Worm (Caenorhabditis elegans) whole organism, mixed stage, embryonic: ENCODE measurements around the gene lron-13.
"Not testable (repeated sequence)": the region's sequence is repeated elsewhere in the genome, so short reads cannot be mapped to it uniquely, and the experiment has no call there.

Experiments used
- nhr-76 ChIP-seq: sonication (generic microtip); optimal IDR thresholded peaks from 2 replicates; lab custom pipeline; 2017; ENCODE audit warnings: missing biosample characterization, missing genetic modification characterization
- pha-4 ChIP-seq: fragments of 150-350 bp; optimal IDR thresholded peaks from 2 replicates; lab custom pipeline; 2018; ENCODE audit warnings: missing biosample characterization, missing genetic modification reagents, missing genetic modification characterization
- snpc-4 ChIP-seq: fragments of 150-350 bp; optimal IDR thresholded peaks from 2 replicates; lab custom pipeline; 2014; ENCODE audit warnings: missing biosample characterization, missing genetic modification characterization
- tbx-8 ChIP-seq: fragments of 200-800 bp; sonication (Bioruptor generic); optimal IDR thresholded peaks from 2 replicates; lab custom pipeline; 2018; ENCODE audit warnings: mild to moderate bottlenecking, missing genetic modification characterization, moderate library complexity, missing compliant biosample characterization
- unc-62 ChIP-seq: fragments of 150-350 bp; optimal IDR thresholded peaks from 2 replicates; lab custom pipeline; 2014; ENCODE audit warnings: missing biosample characterization, missing genetic modification reagents, missing genetic modification characterization

DNA sequence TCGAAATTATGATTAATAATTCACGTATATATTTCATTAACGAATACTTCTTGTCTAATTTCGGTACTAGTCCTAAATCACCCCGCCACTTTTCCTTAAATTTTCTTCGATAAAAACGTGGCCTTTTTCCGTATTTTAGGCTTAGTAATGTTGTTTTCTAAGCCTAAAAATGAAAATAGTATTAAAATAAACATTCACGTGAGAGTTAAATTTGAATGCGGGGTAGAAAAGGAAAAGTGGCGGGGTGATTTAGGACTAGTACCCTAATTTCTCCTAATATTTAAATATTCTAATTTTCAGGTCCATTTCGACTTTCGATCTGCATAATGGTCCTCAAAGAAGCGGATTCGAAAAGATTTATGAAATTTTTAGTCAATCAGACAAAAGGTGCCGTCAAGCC lies 28.3 kb upstream of the lron-13 start, which contains the start of gene T28A8.6:
- TF ChIP-seq pha-4; tbx-8; snpc-4 (tag; lab: Kevin White, UChicago); nhr-76 (tag; lab: Kevin White, UChicago); unc-62 (GFP tag; lab: Kevin White, UChicago): not testable (repeated sequence)
